Worm (Caenorhabditis elegans): ENCODE results near the gene H25P19.1.

The H25P19.1 gene

DNA sequence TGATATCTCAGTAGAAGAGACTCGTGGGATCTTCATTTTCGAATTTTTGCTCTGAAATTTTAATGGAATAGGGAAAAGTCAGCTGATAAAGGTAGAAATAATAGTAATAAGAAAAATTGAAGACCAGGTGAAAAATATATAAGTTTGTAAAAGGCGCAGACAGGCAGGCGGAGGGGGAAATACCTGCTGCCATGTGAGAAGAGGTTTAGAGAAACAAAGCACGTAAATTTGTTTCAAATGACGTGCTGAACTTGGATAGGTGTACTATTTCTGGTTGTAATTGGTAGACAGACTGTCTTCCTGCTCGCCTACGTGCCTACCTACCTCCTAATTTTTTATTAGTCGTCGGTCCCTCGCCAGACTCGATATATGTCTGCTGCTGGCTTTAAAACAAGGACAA is 20.0 kb upstream of the H25P19.1 start, which contains the start of gene nhr-180:
Gene nhr-180, minus strand, starts transcription at position 52 of the 400 bp plus-strand sequence.
- TF ChIP-seq attf-5 (GFP tag; optimal IDR thresholded peaks at IDR 0.05) (peak; percentile 23), nhr-80 (tag; optimal IDR thresholded peaks at IDR 0.05) (peak; percentile 58), hmg-1.2 (GFP tag; IDR thresholded peaks at IDR 0.05) (peak; percentile 47; the same call in 1 of the 2 replicates), chd-7 (tag; optimal IDR thresholded peaks at IDR 0.05) (no peak), ztf-25 (GFP tag; IDR thresholded peaks at IDR 0.05) (no peak)

DNA sequence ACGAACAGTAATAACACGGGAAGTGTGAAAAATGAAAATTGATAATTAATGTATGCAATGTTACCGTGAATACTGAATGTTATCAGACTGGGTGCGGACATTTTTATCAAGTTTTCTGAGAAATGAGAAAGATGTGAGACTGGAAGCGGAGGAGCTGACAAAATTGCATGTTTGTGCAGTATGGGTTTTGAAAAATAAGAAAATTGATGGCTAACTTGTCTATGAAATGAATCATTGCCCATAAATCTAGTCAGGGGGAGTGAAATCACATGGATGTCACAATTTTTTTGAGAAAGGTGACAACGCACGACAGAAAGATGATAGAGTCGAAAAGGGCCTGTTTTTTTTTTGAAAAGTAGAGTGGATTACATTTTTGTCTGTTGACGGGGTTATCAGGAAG is 16.1 kb upstream of the H25P19.1 start, which contains the start of gene sru-24:
Gene sru-24, minus strand, starts transcription at position 101 of the 400 bp plus-strand sequence.
- no peak for TF ChIP-seq F49E8.2 (tag; optimal IDR thresholded peaks at IDR 0.05; ENCODE audit: insufficient read depth)
- TF ChIP-seq mcd-1 (GFP tag; IDR thresholded peaks at IDR 0.05) = no peak
- TF ChIP-seq nfyb-1 (GFP tag; IDR thresholded peaks at IDR 0.05) = no peak
- no peak for TF ChIP-seq attf-3 (GFP tag; conservative IDR thresholded peaks at IDR 0.05)
- no peak for TF ChIP-seq ztf-28 (GFP tag; IDR thresholded peaks at IDR 0.05)
- TF ChIP-seq dox-1 (GFP tag; IDR thresholded peaks at IDR 0.05) = no peak
- TF ChIP-seq B0336.3 (GFP tag; IDR thresholded peaks at IDR 0.05) = no peak

DNA sequence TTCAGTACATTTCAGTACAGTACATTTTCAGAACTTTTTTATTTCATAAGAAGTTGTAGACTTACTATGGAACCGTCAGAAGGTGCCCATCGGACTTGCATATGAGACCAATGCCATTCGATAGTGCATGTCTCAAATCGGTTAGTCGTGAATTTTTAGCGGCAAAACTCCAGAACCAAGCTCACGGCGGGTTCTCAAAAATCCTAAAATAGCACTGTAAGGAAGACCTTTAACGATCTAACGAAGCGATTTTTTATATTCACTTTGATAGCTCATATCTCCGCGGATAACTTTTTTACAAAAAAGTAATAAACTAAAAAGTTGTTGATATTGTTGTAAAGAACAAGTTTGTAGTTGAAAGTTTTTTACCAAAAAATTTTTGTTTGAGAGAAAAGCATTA is 13.3 kb upstream of the H25P19.1 start, which contains the start of gene sru-25:
Gene sru-25, minus strand, starts transcription at position 101 of the 400 bp plus-strand sequence.
- no peak for TF ChIP-seq nfyb-1 (GFP tag; IDR thresholded peaks at IDR 0.05)
- TF ChIP-seq aptf-2 (GFP tag; conservative IDR thresholded peaks at IDR 0.05) = no peak
- TF ChIP-seq somi-1 (GFP tag; optimal IDR thresholded peaks at IDR 0.05) = no peak
- TF ChIP-seq ceh-79 (tag; optimal IDR thresholded peaks at IDR 0.05) = no peak
- no peak for TF ChIP-seq lin-26 (GFP tag; IDR thresholded peaks at IDR 0.05)
- no peak for TF ChIP-seq ztf-22 (GFP tag; optimal IDR thresholded peaks at IDR 0.05)
- no peak for TF ChIP-seq egl-44 (GFP tag; IDR thresholded peaks at IDR 0.05)
- TF ChIP-seq nhr-179 (tag; optimal IDR thresholded peaks at IDR 0.05) = no peak
- no peak for TF ChIP-seq gei-17 (GFP tag; optimal IDR thresholded peaks at IDR 0.05)
- no peak for TF ChIP-seq F10E7.11 (tag; optimal IDR thresholded peaks at IDR 0.05)
- no peak for TF ChIP-seq nfya-2 (GFP tag; IDR thresholded peaks at IDR 0.05)

DNA sequence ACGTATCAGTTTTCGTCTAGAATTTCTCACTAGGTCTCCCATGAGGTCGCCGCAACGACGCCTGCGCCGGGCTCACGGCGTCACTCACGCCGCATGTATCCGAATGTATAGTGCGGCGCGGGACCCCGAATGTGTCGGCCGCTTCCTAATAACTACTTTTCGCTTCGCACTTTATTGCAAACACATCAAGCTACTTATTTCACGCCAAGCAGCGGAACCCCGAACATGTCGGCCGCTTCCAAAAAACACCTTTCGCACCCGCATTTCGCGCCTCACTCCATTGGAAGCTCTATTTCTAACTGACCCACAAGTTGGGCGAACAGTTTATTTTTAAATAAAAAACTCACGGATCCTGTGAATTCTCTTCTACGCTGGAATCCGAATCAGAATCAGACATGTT is 11.4 kb upstream of the H25P19.1 start:
- TF ChIP-seq egl-18 (GFP tag; IDR thresholded peaks at IDR 0.05) (no peak), B0336.3 (GFP tag; IDR thresholded peaks at IDR 0.05) (no peak), snpc-4 (GFP tag; optimal IDR thresholded peaks at IDR 0.05) (no peak), snpc-4 (tag; optimal IDR thresholded peaks at IDR 0.05) (peak in 2 of 4 experiments; percentile 78 to 88), snpc-1.1 (tag; optimal IDR thresholded peaks at IDR 0.05; ENCODE audit: insufficient read depth) (peak; percentile 54), zfh-2 (GFP tag; conservative IDR thresholded peaks at IDR 0.05) (0 out of 2 replicates have a peak, but pooled peaks have one; percentile 42)

DNA sequence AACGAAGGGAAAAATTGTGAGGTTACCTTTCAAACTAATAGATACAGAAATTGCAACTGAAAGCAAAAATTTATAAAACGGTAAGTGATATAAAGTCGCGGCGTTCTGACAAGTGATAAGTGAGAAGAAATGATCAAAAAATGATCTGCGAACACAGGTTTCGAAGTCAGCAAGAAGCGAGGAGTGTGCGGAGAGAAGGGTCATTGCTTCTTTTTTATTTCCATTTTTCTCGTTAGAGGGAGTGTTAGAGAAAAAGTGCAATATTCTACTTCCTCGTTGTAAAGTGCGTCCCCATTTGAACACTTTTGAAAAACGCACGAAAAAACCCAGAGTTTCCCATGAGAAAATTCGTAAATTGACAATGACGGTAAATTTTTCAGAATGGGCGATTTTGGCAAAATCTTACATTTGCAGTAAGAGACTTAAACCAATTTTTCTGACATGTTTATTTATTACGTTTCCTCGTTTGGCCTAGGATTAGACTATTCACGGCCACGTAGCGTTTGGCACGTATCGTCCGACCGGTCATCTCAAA is 10.9 kb upstream of the H25P19.1 start, which contains the start of the genes fbxa-72 and srx-21:
Gene fbxa-72, minus strand, starts transcription at position 204 of the 535 bp plus-strand sequence.
Gene srx-21, plus strand, starts transcription at position 485 of the 535 bp plus-strand sequence.
- no peak for TF ChIP-seq C17E4.6 (GFP tag; IDR thresholded peaks at IDR 0.05)
- peak; percentile 69 for TF ChIP-seq nhr-80 (tag; optimal IDR thresholded peaks at IDR 0.05)
- no peak for TF ChIP-seq egrh-3 (GFP tag; IDR thresholded peaks at IDR 0.05)
- TF ChIP-seq F22D6.2 (tag; optimal IDR thresholded peaks at IDR 0.05) = no peak
- no peak for TF ChIP-seq unc-62 (GFP tag; optimal IDR thresholded peaks at IDR 0.05)
- TF ChIP-seq F39B2.1 (GFP tag; IDR thresholded peaks at IDR 0.05) = no peak
- TF ChIP-seq lsy-27 (tag; optimal IDR thresholded peaks at IDR 0.05; ENCODE audit: borderline replicate concordance, insufficient read depth) = no peak
- no peak for TF ChIP-seq ets-4 (GFP tag; optimal IDR thresholded peaks at IDR 0.05)
